Fruit fly (Drosophila melanogaster): Measurements from ENCODE around the gene Mnr.

DNA sequence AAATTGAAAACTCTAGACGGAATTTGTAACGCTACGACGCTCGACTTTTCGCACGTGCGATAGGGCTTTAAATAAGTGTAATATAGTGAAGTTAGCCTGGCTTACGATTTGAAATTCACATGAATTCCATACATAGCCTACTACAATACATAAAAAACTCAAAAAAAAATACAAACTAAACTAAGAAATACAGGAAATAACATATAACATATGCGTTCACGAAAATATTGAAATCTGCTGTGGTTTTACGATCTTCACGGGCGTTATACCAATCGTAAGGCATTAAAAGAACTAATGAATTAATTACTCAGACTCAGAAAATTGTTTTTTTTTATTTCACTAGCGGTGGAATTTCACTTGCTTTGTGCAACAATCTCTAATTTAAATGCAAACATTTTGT is 77.7 kb downstream of the Mnr start, which contains the start of gene CG1724:
- no peak for TF ChIP-seq CG17806 (tag; optimal IDR thresholded peaks at IDR 0.05)
- TF ChIP-seq CG34367 (tag; optimal IDR thresholded peaks at IDR 0.05): no peak
- no peak for TF ChIP-seq CG12605 (GFP tag; IDR thresholded peaks at IDR 0.05)
- no peak for TF ChIP-seq CG10348 (GFP tag; IDR thresholded peaks at IDR 0.05)
- no peak for TF ChIP-seq rn (GFP tag; IDR thresholded peaks at IDR 0.05)
- TF ChIP-seq CG15710 (tag; optimal IDR thresholded peaks at IDR 0.05): no peak
- no peak for TF ChIP-seq CG14655 (GFP tag; optimal IDR thresholded peaks at IDR 0.05)
- TF ChIP-seq CG13204 (GFP tag; optimal IDR thresholded peaks at IDR 0.05): no peak

Measured in whole organism, pupa.